Worm (Caenorhabditis elegans) whole organism, L1 larva: Measurements from ENCODE around the gene F13H10.3.

Experiments
- alr-1 ChIP-seq: fragments of 200-800 bp; sonication (Bioruptor generic); optimal IDR thresholded peaks from 2 replicates; lab custom pipeline; 2018; ENCODE audit warnings: borderline replicate concordance, mild to moderate bottlenecking, missing genetic modification characterization, missing compliant biosample characterization
- ama-1 ChIP-seq: fragments of 150-350 bp; optimal IDR thresholded peaks from 2 replicates; lab custom pipeline; 2014
- fkh-10 ChIP-seq: sonication (generic microtip); optimal IDR thresholded peaks from 2 replicates; lab custom pipeline; 2017; ENCODE audit warnings: missing biosample characterization, missing genetic modification reagents, missing genetic modification characterization
- grh-1 ChIP-seq: fragments of 200-800 bp; sonication (Bioruptor generic); IDR thresholded peaks from 2 replicates; pipeline ENCODE4 v1.3.6; 2022; ENCODE audit warnings: missing genetic modification reagents, missing genetic modification characterization, missing compliant biosample characterization
- lin-35 ChIP-seq, 2 experiments: fragments of 150-350 bp; optimal IDR thresholded peaks; 2 replicates each; lab custom pipeline; 2014; ENCODE audit warnings: missing biosample characterization in 2 of 2, missing genetic modification characterization in 2 of 2, missing genetic modification reagents in 2 of 2
- lir-3 ChIP-seq: sonication (generic microtip); optimal IDR thresholded peaks from 2 replicates; lab custom pipeline; 2016; ENCODE audit warnings: mild to moderate bottlenecking, missing genetic modification characterization, moderate library complexity, missing compliant biosample characterization; ENCODE audit not compliant: poor library complexity
- nhr-90 ChIP-seq: sonication (generic microtip); optimal IDR thresholded peaks from 2 replicates; lab custom pipeline; 2016; ENCODE audit warnings: mild to moderate bottlenecking, missing genetic modification characterization, missing compliant biosample characterization; ENCODE audit not compliant: poor library complexity
- unc-130 ChIP-seq: fragments of 150-350 bp; optimal IDR thresholded peaks from 2 replicates; lab custom pipeline; 2017; ENCODE audit warnings: missing biosample characterization, missing genetic modification characterization, inconsistent platforms
- unc-30 ChIP-seq: sonication (generic microtip); optimal IDR thresholded peaks from 2 replicates; lab custom pipeline; 2017; ENCODE audit warnings: missing biosample characterization, missing genetic modification characterization

- TF ChIP-seq grh-1 (0 out of 2 replicates have a peak, but pooled peaks have one; percentile 8), fkh-10 (GFP tag; lab: Kevin White, UChicago) (no peak), nhr-90 (tag; lab: Kevin White, UChicago) (no peak), lin-35 (GFP tag; optimal IDR thresholded peaks at IDR 0.05; lab: Kevin White, UChicago) (no peak), ama-1 (lab: Kevin White, UChicago) (peak; percentile 64), unc-30 (tag; lab: Kevin White, UChicago) (no peak), lir-3 (tag; lab: Kevin White, UChicago) (no peak), alr-1 (tag; lab: Kevin White, UChicago) (no peak), unc-130 (no peak)
These were observed 10.2 kb upstream of the F13H10.3 start for ce11 chrIV:11025941-11026340.
